Worm (Caenorhabditis elegans) whole organism, L4 larva: ENCODE measurements around the gene M05D6.9.

ENCODE experiments used
- F37D6.2 ChIP-seq: sonication (generic microtip); optimal IDR thresholded peaks from 2 replicates; lab custom pipeline; 2016; ENCODE audit warnings: mild to moderate bottlenecking, missing genetic modification characterization, missing compliant biosample characterization
- T20F7.1 ChIP-seq: fragments of 200-800 bp; sonication (Bioruptor generic); optimal IDR thresholded peaks from 2 replicates; lab custom pipeline; 2018; ENCODE audit warnings: mild to moderate bottlenecking, missing genetic modification characterization, missing compliant biosample characterization
- aha-1 ChIP-seq: fragments of 150-350 bp; peaks from one replicate; lab custom pipeline; 2014; ENCODE audit warnings: missing biosample characterization, missing genetic modification characterization
- ama-1 ChIP-seq: fragments of 150-350 bp; optimal IDR thresholded peaks from 2 replicates; lab custom pipeline; 2014; ENCODE audit warnings: inconsistent platforms, mixed read lengths
- arid-1 ChIP-seq: fragments of 200-800 bp; sonication (Bioruptor generic); conservative IDR thresholded peaks from 2 replicates; pipeline ENCODE4 v1.3.6; 2022; ENCODE audit warnings: missing genetic modification reagents, missing genetic modification characterization, missing compliant biosample characterization
- ceh-44 ChIP-seq: fragments of 200-800 bp; sonication (Bioruptor generic); IDR thresholded peaks from 2 replicates; pipeline ENCODE4 v1.3.6; 2022; ENCODE audit warnings: missing genetic modification reagents, missing genetic modification characterization, missing compliant biosample characterization
- ceh-62 ChIP-seq: sonication (generic microtip); optimal IDR thresholded peaks from 2 replicates; lab custom pipeline; 2017; ENCODE audit warnings: missing biosample characterization, missing genetic modification characterization
- daf-16 ChIP-seq, 3 experiments: sonication (generic microtip); optimal IDR thresholded peaks; 2 replicates each; lab custom pipeline; 2016 to 2017; ENCODE audit warnings: missing genetic modification characterization in 3 of 3, missing genetic modification reagents in 3 of 3, mild to moderate bottlenecking in 2 of 3, missing compliant biosample characterization in 2 of 3, missing biosample characterization in 1 of 3, moderate library complexity in 1 of 3
- daf-19 ChIP-seq: fragments of 200-800 bp; sonication (Bioruptor generic); conservative IDR thresholded peaks from 2 replicates; pipeline ENCODE4 v1.3.6; 2022; ENCODE audit warnings: missing genetic modification characterization, missing compliant biosample characterization
- dmd-6 ChIP-seq: fragments of 200-800 bp; sonication (Bioruptor generic); IDR thresholded peaks from 2 replicates; pipeline ENCODE4 v1.3.6; 2022; ENCODE audit warnings: missing genetic modification reagents, missing genetic modification characterization, missing compliant biosample characterization
- dmd-8 ChIP-seq: fragments of 200-800 bp; sonication (Bioruptor generic); IDR thresholded peaks from 2 replicates; pipeline ENCODE4 v1.3.6; 2022; ENCODE audit warnings: missing genetic modification characterization, missing compliant biosample characterization
- dpl-1 ChIP-seq: fragments of 150-350 bp; optimal IDR thresholded peaks from 2 replicates; lab custom pipeline; 2014; ENCODE audit warnings: missing biosample characterization, missing genetic modification reagents, missing genetic modification characterization
- duxl-1 ChIP-seq: sonication (generic microtip); optimal IDR thresholded peaks from 2 replicates; lab custom pipeline; 2016; ENCODE audit warnings: mild to moderate bottlenecking, missing genetic modification characterization, moderate library complexity, missing compliant biosample characterization; ENCODE audit not compliant: poor library complexity
- dve-1 ChIP-seq: sonication (generic microtip); optimal IDR thresholded peaks from 2 replicates; lab custom pipeline; 2017; ENCODE audit warnings: antibody characterized with exemption, mild to moderate bottlenecking, missing genetic modification characterization, missing compliant biosample characterization; ENCODE audit not compliant: insufficient read depth
- hlh-11 ChIP-seq: fragments of 200-800 bp; sonication (Bioruptor generic); optimal IDR thresholded peaks from 2 replicates; lab custom pipeline; 2018; ENCODE audit warnings: mild to moderate bottlenecking, missing genetic modification characterization, missing compliant biosample characterization
- lin-1 ChIP-seq: fragments of 200-800 bp; sonication (Bioruptor generic); IDR thresholded peaks from 2 replicates; pipeline ENCODE4 v1.3.6; 2022; ENCODE audit warnings: missing genetic modification reagents, missing genetic modification characterization, missing compliant biosample characterization
- lin-38 ChIP-seq: fragments of 200-800 bp; sonication (Bioruptor generic); IDR thresholded peaks from 2 replicates; pipeline ENCODE4 v1.3.6; 2022; ENCODE audit warnings: missing genetic modification reagents, missing genetic modification characterization, missing compliant biosample characterization
- lin-39 ChIP-seq: fragments of 150-350 bp; optimal IDR thresholded peaks from 2 replicates; lab custom pipeline; 2014; ENCODE audit warnings: missing biosample characterization, missing genetic modification reagents, missing genetic modification characterization
- lsy-2 ChIP-seq, 2 experiments: fragments of 150-350 bp in 1 of 2; sonication (generic microtip) in 1 of 2; optimal IDR thresholded peaks; 2 replicates each; lab custom pipeline; 2014 to 2017; ENCODE audit warnings: missing biosample characterization in 2 of 2, missing genetic modification characterization in 2 of 2
- madf-5 ChIP-seq, 2 experiments: fragments of 200-800 bp; sonication (Bioruptor generic); IDR thresholded peaks; 2 replicates each; pipeline ENCODE4 v1.3.6; 2022; ENCODE audit warnings: missing compliant biosample characterization in 2 of 2, missing genetic modification characterization in 2 of 2
- mep-1 ChIP-seq: fragments of 150-350 bp; sonication (generic microtip); optimal IDR thresholded peaks from 3 replicates; lab custom pipeline; 2014; ENCODE audit warnings: missing biosample characterization, missing genetic modification characterization
- nhr-102 ChIP-seq: sonication (generic microtip); optimal IDR thresholded peaks from 2 replicates; lab custom pipeline; 2016; ENCODE audit warnings: mild to moderate bottlenecking, missing genetic modification characterization, moderate library complexity, missing compliant biosample characterization
- nhr-28 ChIP-seq: fragments of 150-350 bp; optimal IDR thresholded peaks from 2 replicates; lab custom pipeline; 2014; ENCODE audit warnings: missing biosample characterization, missing genetic modification characterization
- nhr-41 ChIP-seq: fragments of 200-800 bp; sonication (Bioruptor generic); IDR thresholded peaks from 2 replicates; pipeline ENCODE4 v1.3.6; 2022; ENCODE audit warnings: missing genetic modification reagents, missing genetic modification characterization, missing compliant biosample characterization
- nhr-42 ChIP-seq: fragments of 200-800 bp; sonication (Bioruptor generic); IDR thresholded peaks from 2 replicates; pipeline ENCODE4 v1.3.6; 2022; ENCODE audit warnings: missing genetic modification characterization, missing compliant biosample characterization
- nhr-48 ChIP-seq: sonication (generic microtip); optimal IDR thresholded peaks from 2 replicates; lab custom pipeline; 2016; ENCODE audit warnings: mild to moderate bottlenecking, missing genetic modification characterization, missing compliant biosample characterization
- nhr-77 ChIP-seq: fragments of 150-350 bp; optimal IDR thresholded peaks from 2 replicates; lab custom pipeline; 2014; ENCODE audit warnings: missing biosample characterization, missing genetic modification characterization
- pha-4 ChIP-seq, 2 experiments: fragments of 150-350 bp in 1 of 2; fragments of 200-800 bp in 1 of 2; sonication (Bioruptor generic) in 1 of 2; IDR thresholded peaks in 1 of 2; optimal IDR thresholded peaks in 1 of 2; 2 replicates each; pipeline versions ENCODE4 v1.3.6 to Lab custom; 2014 to 2022; ENCODE audit warnings: missing genetic modification characterization in 2 of 2, missing genetic modification reagents in 2 of 2, missing biosample characterization in 1 of 2, missing compliant biosample characterization in 1 of 2
- php-3 ChIP-seq: fragments of 200-800 bp; sonication (Bioruptor generic); IDR thresholded peaks from 2 replicates; pipeline ENCODE4 v1.3.6; 2022; ENCODE audit warnings: missing genetic modification reagents, missing genetic modification characterization, missing compliant biosample characterization
- pqm-1 ChIP-seq: sonication (generic microtip); optimal IDR thresholded peaks from 2 replicates; lab custom pipeline; 2017; ENCODE audit warnings: missing biosample characterization, missing genetic modification characterization
- sdz-12 ChIP-seq: fragments of 200-800 bp; sonication (Bioruptor generic); optimal IDR thresholded peaks from 2 replicates; lab custom pipeline; 2018; ENCODE audit warnings: mild to moderate bottlenecking, missing genetic modification characterization, missing compliant biosample characterization
- snpc-1.2 ChIP-seq: fragments of 200-800 bp; sonication (Bioruptor generic); IDR thresholded peaks from 2 replicates; pipeline ENCODE4 v1.3.6; 2022; ENCODE audit warnings: missing genetic modification reagents, missing genetic modification characterization, missing compliant biosample characterization
- tra-1 ChIP-seq: fragments of 200-800 bp; sonication (Bioruptor generic); IDR thresholded peaks from 2 replicates; pipeline ENCODE4 v1.3.6; 2022; ENCODE audit warnings: missing genetic modification reagents, missing genetic modification characterization, missing compliant biosample characterization
- unc-130 ChIP-seq: sonication (generic microtip); optimal IDR thresholded peaks from 2 replicates; lab custom pipeline; 2016; ENCODE audit warnings: missing genetic modification reagents, missing genetic modification characterization, missing compliant biosample characterization
- unc-62 ChIP-seq, 3 experiments: fragments of 150-350 bp in 1 of 3; sonication (generic microtip); optimal IDR thresholded peaks in 2 of 3; peaks in 1 of 3; 1 replicate in 1 of 3; 2 replicates in 2 of 3; lab custom pipeline; 2014 to 2017; ENCODE audit warnings: missing biosample characterization in 3 of 3, missing genetic modification characterization in 3 of 3, missing genetic modification reagents in 3 of 3, missing genotype in 1 of 3
- zip-2 ChIP-seq: fragments of 150-350 bp; optimal IDR thresholded peaks from 2 replicates; lab custom pipeline; 2014; ENCODE audit warnings: missing biosample characterization, missing genetic modification characterization
- ztf-11 ChIP-seq: fragments of 150-350 bp; optimal IDR thresholded peaks from 2 replicates; lab custom pipeline; 2014; ENCODE audit warnings: missing biosample characterization, missing genetic modification characterization
- ztf-7 ChIP-seq: fragments of 150-350 bp; optimal IDR thresholded peaks from 2 replicates; lab custom pipeline; 2014; ENCODE audit warnings: missing biosample characterization, missing genetic modification characterization

Gene M05D6.9

ce11 chrII:8506759-8507158 lies 12.7 kb downstream of the M05D6.9 start:
- TF ChIP-seq ama-1 (no peak), unc-62 (GFP tag; optimal IDR thresholded peaks at IDR 0.05 in 1 of 2; lab: Kevin White, UChicago) (peak in 1 of 2 experiments; percentile 87), unc-62 (tag; optimal IDR thresholded peaks at IDR 0.05; lab: Kevin White, UChicago) (no peak), dve-1 (tag; lab: Kevin White, UChicago) (peak; percentile 67), hlh-11 (tag; lab: Kevin White, UChicago) (peak; percentile 2), dmd-6 (GFP tag; lab: Robert Waterston, UW) (peak; percentile 56; the same call in 1 of the 2 replicates), daf-16 (GFP tag; optimal IDR thresholded peaks at IDR 0.05; lab: Kevin White, UChicago) (no peak), daf-16 (tag; optimal IDR thresholded peaks at IDR 0.05; lab: Kevin White, UChicago) (peak; percentile 35), nhr-28 (tag; lab: Kevin White, UChicago) (peak; percentile 16), nhr-48 (tag; lab: Kevin White, UChicago) (peak; percentile 21), pha-4 (GFP tag; IDR thresholded peaks at IDR 0.05; lab: Robert Waterston, UW) (no peak), pha-4 (tag; optimal IDR thresholded peaks at IDR 0.05; lab: Kevin White, UChicago) (no peak)

DNA sequence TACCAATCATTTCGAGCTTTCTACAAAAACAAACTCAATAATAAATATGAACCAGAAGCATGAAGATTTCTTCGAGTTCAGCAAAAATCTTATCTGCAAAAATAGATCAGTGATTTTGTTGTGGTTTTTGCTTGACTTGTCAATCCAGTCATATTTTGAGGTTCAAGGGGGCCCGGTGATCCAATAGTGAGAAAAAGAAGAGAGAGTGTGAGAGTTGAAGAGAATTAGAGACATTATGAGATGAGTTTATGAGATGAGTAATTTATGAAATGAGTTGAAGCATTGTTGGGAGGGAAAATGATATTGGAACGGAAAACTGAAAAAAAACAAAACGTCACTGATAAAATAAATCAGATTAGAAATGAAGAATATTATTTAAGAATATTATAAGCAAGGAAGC lies 14.9 kb downstream of the M05D6.9 start, which contains the start of gene T13H5.1:
Gene T13H5.1 (minus strand): TSS at position 101 of the 400 bp plus-strand sequence.
- TF ChIP-seq aha-1 (tag; lab: Kevin White, UChicago) (peak; percentile 12), ztf-11 (no peak), daf-19 (no peak), F37D6.2 (tag; lab: Kevin White, UChicago) (no peak), sdz-12 (GFP tag; lab: Kevin White, UChicago) (no peak)

DNA sequence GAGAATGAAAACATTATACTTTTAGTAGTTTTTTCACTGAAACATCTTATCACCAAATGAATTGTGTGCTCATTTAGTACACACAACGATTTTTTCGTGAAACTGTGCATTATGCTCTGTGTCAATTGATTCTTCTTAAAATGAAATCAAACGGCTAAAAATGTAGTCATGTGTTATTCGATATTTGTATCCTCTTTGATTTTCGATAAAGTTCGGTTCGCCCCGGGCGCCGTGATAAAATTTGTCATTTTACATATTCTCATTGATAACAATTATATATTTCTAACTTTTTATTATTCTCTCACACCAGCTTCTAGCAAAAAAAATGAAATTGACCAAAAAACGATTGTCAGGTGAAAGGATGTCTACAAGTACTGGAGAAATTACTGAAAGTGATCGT lies 20.7 kb downstream of the M05D6.9 start, which contains the start of gene ctg-2:
Gene ctg-2 (plus strand): TSS at position 326 of the 400 bp plus-strand sequence.
- TF ChIP-seq dve-1 (tag; lab: Kevin White, UChicago) (peak; percentile 57), nhr-41 (GFP tag; lab: Robert Waterston, UW) (no peak), pqm-1 (tag; lab: Kevin White, UChicago) (peak; percentile 75), daf-16 (GFP tag; optimal IDR thresholded peaks at IDR 0.05; lab: Kevin White, UChicago) (no peak), daf-16 (tag; optimal IDR thresholded peaks at IDR 0.05; lab: Kevin White, UChicago) (peak; percentile 55), unc-62 (GFP tag; optimal IDR thresholded peaks at IDR 0.05 in 1 of 2; lab: Kevin White, UChicago) (peak in 1 of 2 experiments; percentile 86), unc-62 (tag; optimal IDR thresholded peaks at IDR 0.05; lab: Kevin White, UChicago) (no peak), F37D6.2 (tag; lab: Kevin White, UChicago) (no peak), dmd-8 (GFP tag; lab: Robert Waterston, UW) (no peak), T20F7.1 (GFP tag; lab: Kevin White, UChicago) (peak; percentile 7), nhr-28 (tag; lab: Kevin White, UChicago) (peak; percentile 91), dmd-6 (GFP tag; lab: Robert Waterston, UW) (peak; percentile 58), php-3 (peak; percentile 39; the same call in 1 of the 2 replicates), dpl-1 (GFP tag; lab: Kevin White, UChicago) (no peak)

- no peak for TF ChIP-seq lin-1 (GFP tag; lab: Robert Waterston, UW)
- TF ChIP-seq pqm-1 (tag; lab: Kevin White, UChicago), result peak; percentile 81
- TF ChIP-seq nhr-77 (tag; lab: Kevin White, UChicago), result peak; percentile 83
- 0 out of 2 replicates have a peak, but pooled peaks have one; percentile 30 for TF ChIP-seq tra-1 (GFP tag; lab: Robert Waterston, UW)
- no peak for TF ChIP-seq daf-16 (GFP tag; optimal IDR thresholded peaks at IDR 0.05; lab: Kevin White, UChicago)
- TF ChIP-seq daf-16 (tag; optimal IDR thresholded peaks at IDR 0.05; lab: Kevin White, UChicago), result peak; percentile 78
- TF ChIP-seq hlh-11 (tag; lab: Kevin White, UChicago), result peak; percentile 41
- TF ChIP-seq duxl-1 (tag; lab: Kevin White, UChicago), result no peak
- peak; percentile 95 for TF ChIP-seq nhr-28 (tag; lab: Kevin White, UChicago)
- no peak for TF ChIP-seq ceh-44 (GFP tag; lab: Robert Waterston, UW)
- peak; percentile 55; the same call in 1 of the 2 replicates for TF ChIP-seq dmd-6 (GFP tag; lab: Robert Waterston, UW)
Observed at ce11 chrII:8515521-8515920, 21.4 kb downstream of the M05D6.9 start.

- TF ChIP-seq madf-5 (GFP tag; IDR thresholded peaks at IDR 0.05; lab: Robert Waterston, UW), result no peak
- TF ChIP-seq lin-38 (GFP tag; lab: Robert Waterston, UW), result peak; percentile 99
- no peak for TF ChIP-seq daf-16 (GFP tag; optimal IDR thresholded peaks at IDR 0.05; lab: Kevin White, UChicago)
- peak; percentile 50 for TF ChIP-seq daf-16 (tag; optimal IDR thresholded peaks at IDR 0.05; lab: Kevin White, UChicago)
- no peak for TF ChIP-seq ceh-62 (tag; lab: Kevin White, UChicago)
- peak; percentile 80 for TF ChIP-seq aha-1 (tag; lab: Kevin White, UChicago)
- TF ChIP-seq ztf-7 (tag; lab: Kevin White, UChicago), result no peak
- TF ChIP-seq T20F7.1 (GFP tag; lab: Kevin White, UChicago), result peak; percentile 79
- peak; percentile 82 for TF ChIP-seq mep-1 (tag; lab: Kevin White, UChicago)
- no peak for TF ChIP-seq snpc-1.2
- peak; percentile 60 for TF ChIP-seq dve-1 (tag; lab: Kevin White, UChicago)
- TF ChIP-seq zip-2, result no peak
- TF ChIP-seq unc-130 (GFP tag; lab: Kevin White, UChicago), result peak; percentile 95
- no peak for TF ChIP-seq nhr-42 (GFP tag; lab: Robert Waterston, UW)
- peak; percentile 59 for TF ChIP-seq nhr-102 (tag; lab: Kevin White, UChicago)
- no peak for TF ChIP-seq lin-39 (tag; lab: Kevin White, UChicago)
- TF ChIP-seq lsy-2 (tag; optimal IDR thresholded peaks at IDR 0.05; lab: Kevin White, UChicago), result peak in 1 of 2 experiments; percentile 92
- TF ChIP-seq arid-1 (GFP tag; lab: Robert Waterston, UW), result no peak
Observed at ce11 chrII:8516783-8517182, 22.7 kb downstream of the M05D6.9 start, which contains the start of gene rnh-2. Gene rnh-2 (plus strand): TSS chrII:8517150.
